Worm (Caenorhabditis elegans) whole organism, L1 larva: ENCODE measurements around the gene dgk-4.
A peak's percentile ranks its signal among the peaks of the same experiment; 100 is the strongest.

ENCODE experiments used
- C16A3.4 ChIP-seq: fragments of 150-350 bp; optimal IDR thresholded peaks from 2 replicates; lab custom pipeline; 2014; ENCODE audit warnings: missing biosample characterization, missing genetic modification characterization
- C34B4.2 ChIP-seq: sonication (generic microtip); optimal IDR thresholded peaks from 2 replicates; lab custom pipeline; 2017; ENCODE audit warnings: mild to moderate bottlenecking, missing genetic modification characterization, missing compliant biosample characterization
- F16B12.6 ChIP-seq: fragments of 150-350 bp; optimal IDR thresholded peaks from 2 replicates; lab custom pipeline; 2014; ENCODE audit warnings: missing biosample characterization, missing genetic modification characterization
- Y116A8C.19 ChIP-seq: sonication (generic microtip); optimal IDR thresholded peaks from 2 replicates; lab custom pipeline; 2016; ENCODE audit warnings: missing compliant biosample characterization, missing genetic modification characterization, borderline replicate concordance
- alr-1 ChIP-seq: fragments of 200-800 bp; sonication (Bioruptor generic); optimal IDR thresholded peaks from 2 replicates; lab custom pipeline; 2018; ENCODE audit warnings: borderline replicate concordance, mild to moderate bottlenecking, missing genetic modification characterization, missing compliant biosample characterization
- aly-2 ChIP-seq: fragments of 150-350 bp; optimal IDR thresholded peaks from 2 replicates; lab custom pipeline; 2014; ENCODE audit warnings: missing biosample characterization, missing genetic modification characterization
- ama-1 ChIP-seq: fragments of 150-350 bp; optimal IDR thresholded peaks from 2 replicates; lab custom pipeline; 2014
- blmp-1 ChIP-seq: fragments of 150-350 bp; optimal IDR thresholded peaks from 2 replicates; lab custom pipeline; 2014; ENCODE audit warnings: missing biosample characterization, missing genetic modification characterization
- ceh-63 ChIP-seq: fragments of 200-800 bp; sonication (Bioruptor generic); optimal IDR thresholded peaks from 2 replicates; lab custom pipeline; 2018; ENCODE audit warnings: mild to moderate bottlenecking, missing genetic modification characterization, missing compliant biosample characterization
- ceh-90 ChIP-seq: sonication (generic microtip); optimal IDR thresholded peaks from 2 replicates; lab custom pipeline; 2016; ENCODE audit warnings: missing genetic modification characterization, missing compliant biosample characterization
- dpl-1 ChIP-seq, 3 experiments: fragments of 150-350 bp in 2 of 3; sonication (generic microtip) in 1 of 3; optimal IDR thresholded peaks; 2 replicates each; lab custom pipeline; 2014 to 2017; ENCODE audit warnings: missing biosample characterization in 3 of 3, missing genetic modification characterization in 3 of 3, missing genetic modification reagents in 3 of 3
- efl-1 ChIP-seq, 4 experiments: fragments of 150-350 bp; optimal IDR thresholded peaks in 3 of 4; peaks in 1 of 4; 1 replicate in 1 of 4; 2 replicates in 3 of 4; lab custom pipeline; 2014; ENCODE audit warnings: missing biosample characterization in 2 of 4, missing genetic modification characterization in 2 of 4, missing genetic modification reagents in 2 of 4
- efl-3 ChIP-seq: fragments of 200-800 bp; sonication (Bioruptor generic); optimal IDR thresholded peaks from 2 replicates; lab custom pipeline; 2018; ENCODE audit warnings: mild to moderate bottlenecking, missing genetic modification characterization, missing compliant biosample characterization
- egl-13 ChIP-seq: sonication (generic microtip); optimal IDR thresholded peaks from 2 replicates; lab custom pipeline; 2016; ENCODE audit warnings: missing genotype, missing genetic modification reagents, missing genetic modification characterization, missing compliant biosample characterization
- egl-27 ChIP-seq, 2 experiments: fragments of 150-350 bp in 1 of 2; sonication (generic microtip); optimal IDR thresholded peaks; 3 replicates each; lab custom pipeline; 2017 to 2018; ENCODE audit warnings: missing biosample characterization in 2 of 2, missing genetic modification characterization in 2 of 2, missing genetic modification reagents in 2 of 2
- elt-2 ChIP-seq: sonication (generic microtip); optimal IDR thresholded peaks from 2 replicates; lab custom pipeline; 2016; ENCODE audit warnings: missing genetic modification characterization, mild to moderate bottlenecking, inconsistent platforms, missing compliant biosample characterization, missing genetic modification reagents
- elt-3 ChIP-seq, 6 experiments: fragments of 150-350 bp in 1 of 6; sonication (generic microtip); optimal IDR thresholded peaks; 2 replicates each; lab custom pipeline; 2017 to 2018; ENCODE audit warnings: missing biosample characterization in 6 of 6, missing genetic modification characterization in 6 of 6, inconsistent platforms in 1 of 6
- fos-1 ChIP-seq: fragments of 150-350 bp; optimal IDR thresholded peaks from 2 replicates; lab custom pipeline; 2014; ENCODE audit warnings: missing biosample characterization, missing genetic modification characterization
- grh-1 ChIP-seq: fragments of 200-800 bp; sonication (Bioruptor generic); IDR thresholded peaks from 2 replicates; pipeline ENCODE4 v1.3.6; 2022; ENCODE audit warnings: missing genetic modification reagents, missing genetic modification characterization, missing compliant biosample characterization
- hlh-17 ChIP-seq: fragments of 200-800 bp; sonication (Bioruptor generic); optimal IDR thresholded peaks from 2 replicates; lab custom pipeline; 2018; ENCODE audit warnings: missing genetic modification characterization, mild to moderate bottlenecking, missing compliant biosample characterization, moderate library complexity, borderline replicate concordance
- irx-1 ChIP-seq: sonication (generic microtip); optimal IDR thresholded peaks from 2 replicates; lab custom pipeline; 2016; ENCODE audit warnings: missing genetic modification characterization, missing compliant biosample characterization
- isw-1 ChIP-seq: fragments of 200-800 bp; sonication (Bioruptor generic); IDR thresholded peaks from 2 replicates; pipeline ENCODE4 v1.3.6; 2022; ENCODE audit warnings: missing genetic modification characterization, missing compliant biosample characterization
- lin-13 ChIP-seq: fragments of 150-350 bp; optimal IDR thresholded peaks from 2 replicates; lab custom pipeline; 2014; ENCODE audit warnings: missing biosample characterization, missing genetic modification reagents, missing genetic modification characterization
- lin-14 ChIP-seq: fragments of 200-800 bp; sonication (Bioruptor generic); optimal IDR thresholded peaks from 2 replicates; lab custom pipeline; 2018; ENCODE audit warnings: mild to moderate bottlenecking, missing genetic modification characterization, moderate library complexity, missing compliant biosample characterization
- lin-35 ChIP-seq, 2 experiments: fragments of 150-350 bp; optimal IDR thresholded peaks; 2 replicates each; lab custom pipeline; 2014; ENCODE audit warnings: missing biosample characterization in 2 of 2, missing genetic modification characterization in 2 of 2, missing genetic modification reagents in 2 of 2
- lin-39 ChIP-seq: fragments of 150-350 bp; optimal IDR thresholded peaks from 2 replicates; lab custom pipeline; 2014; ENCODE audit warnings: missing biosample characterization, missing genetic modification reagents, missing genetic modification characterization
- lir-3 ChIP-seq: sonication (generic microtip); optimal IDR thresholded peaks from 2 replicates; lab custom pipeline; 2016; ENCODE audit warnings: mild to moderate bottlenecking, missing genetic modification characterization, moderate library complexity, missing compliant biosample characterization; ENCODE audit not compliant: poor library complexity
- mab-9 ChIP-seq: fragments of 200-800 bp; sonication (Bioruptor generic); IDR thresholded peaks from 2 replicates; pipeline ENCODE4 v1.3.6; 2022; ENCODE audit warnings: missing genetic modification reagents, missing genetic modification characterization, missing compliant biosample characterization
- mdl-1 ChIP-seq, 2 experiments: fragments of 150-350 bp; optimal IDR thresholded peaks; 2 replicates each; lab custom pipeline; 2014 to 2017; ENCODE audit warnings: missing biosample characterization in 2 of 2, missing genetic modification characterization in 2 of 2, inconsistent platforms in 1 of 2
- mef-2 ChIP-seq: fragments of 150-350 bp; optimal IDR thresholded peaks from 2 replicates; lab custom pipeline; 2014; ENCODE audit warnings: missing biosample characterization, missing genetic modification characterization
- mep-1 ChIP-seq: fragments of 150-350 bp; optimal IDR thresholded peaks from 2 replicates; lab custom pipeline; 2014; ENCODE audit warnings: missing biosample characterization, missing genetic modification characterization
- nhr-19 ChIP-seq: fragments of 200-800 bp; sonication (Bioruptor generic); conservative IDR thresholded peaks from 2 replicates; pipeline ENCODE4 v1.3.6; 2022; ENCODE audit warnings: missing genetic modification characterization, missing compliant biosample characterization
- nhr-237 ChIP-seq: fragments of 150-350 bp; optimal IDR thresholded peaks from 2 replicates; lab custom pipeline; 2014; ENCODE audit warnings: missing biosample characterization, missing genetic modification characterization
- nhr-76 ChIP-seq: sonication (generic microtip); optimal IDR thresholded peaks from 2 replicates; lab custom pipeline; 2017; ENCODE audit warnings: missing biosample characterization, missing genetic modification characterization
- nhr-77 ChIP-seq: fragments of 150-350 bp; optimal IDR thresholded peaks from 2 replicates; lab custom pipeline; 2014; ENCODE audit warnings: missing biosample characterization, missing genetic modification characterization
- nhr-84 ChIP-seq: sonication (generic microtip); optimal IDR thresholded peaks from 2 replicates; lab custom pipeline; 2017; ENCODE audit warnings: missing biosample characterization, missing genetic modification characterization
- nhr-90 ChIP-seq: sonication (generic microtip); optimal IDR thresholded peaks from 2 replicates; lab custom pipeline; 2016; ENCODE audit warnings: mild to moderate bottlenecking, missing genetic modification characterization, missing compliant biosample characterization; ENCODE audit not compliant: poor library complexity
- pag-3 ChIP-seq: sonication (generic microtip); optimal IDR thresholded peaks from 2 replicates; lab custom pipeline; 2017; ENCODE audit warnings: missing genetic modification characterization, mild to moderate bottlenecking, missing compliant biosample characterization, antibody characterized with exemption, borderline replicate concordance; ENCODE audit not compliant: insufficient read depth
- pax-3 ChIP-seq: fragments of 200-800 bp; sonication (Bioruptor generic); optimal IDR thresholded peaks from 2 replicates; lab custom pipeline; 2018; ENCODE audit warnings: mild to moderate bottlenecking, missing genetic modification characterization, moderate library complexity, missing compliant biosample characterization
- pqm-1 ChIP-seq: sonication (generic microtip); optimal IDR thresholded peaks from 3 replicates; lab custom pipeline; 2017; ENCODE audit warnings: missing biosample characterization, missing genetic modification characterization
- snu-23 ChIP-seq: sonication (generic microtip); optimal IDR thresholded peaks from 2 replicates; lab custom pipeline; 2016; ENCODE audit warnings: missing genetic modification characterization, missing compliant biosample characterization
- sox-4 ChIP-seq: sonication (generic microtip); optimal IDR thresholded peaks from 2 replicates; lab custom pipeline; 2016; ENCODE audit warnings: missing genetic modification characterization, missing compliant biosample characterization
- sup-37 ChIP-seq: fragments of 200-800 bp; sonication (Bioruptor generic); optimal IDR thresholded peaks from 2 replicates; lab custom pipeline; 2018; ENCODE audit warnings: mild to moderate bottlenecking, missing genetic modification characterization, missing compliant biosample characterization
- tlp-1 ChIP-seq: fragments of 150-350 bp; optimal IDR thresholded peaks from 2 replicates; lab custom pipeline; 2014; ENCODE audit warnings: missing biosample characterization, missing genetic modification characterization
- unc-130 ChIP-seq: fragments of 150-350 bp; optimal IDR thresholded peaks from 2 replicates; lab custom pipeline; 2017; ENCODE audit warnings: missing biosample characterization, missing genetic modification characterization, inconsistent platforms
- unc-30 ChIP-seq: sonication (generic microtip); optimal IDR thresholded peaks from 2 replicates; lab custom pipeline; 2017; ENCODE audit warnings: missing biosample characterization, missing genetic modification characterization
- unc-86 ChIP-seq: sonication (generic microtip); optimal IDR thresholded peaks from 2 replicates; lab custom pipeline; 2016; ENCODE audit warnings: missing genetic modification characterization, missing compliant biosample characterization
- vab-15 ChIP-seq: sonication (generic microtip); optimal IDR thresholded peaks from 2 replicates; lab custom pipeline; 2017; ENCODE audit warnings: missing genotype, mild to moderate bottlenecking, missing genetic modification characterization, missing compliant biosample characterization
- zag-1 ChIP-seq: fragments of 150-350 bp; optimal IDR thresholded peaks from 2 replicates; lab custom pipeline; 2014; ENCODE audit warnings: missing biosample characterization, missing genetic modification characterization
- zip-4 ChIP-seq: fragments of 200-800 bp; sonication (Bioruptor generic); optimal IDR thresholded peaks from 2 replicates; lab custom pipeline; 2018; ENCODE audit warnings: mild to moderate bottlenecking, missing genetic modification characterization, moderate library complexity, missing compliant biosample characterization
- ztf-4 ChIP-seq: fragments of 150-350 bp; optimal IDR thresholded peaks from 2 replicates; lab custom pipeline; 2014; ENCODE audit warnings: missing biosample characterization, missing genetic modification characterization

The dgk-4 gene

DNA sequence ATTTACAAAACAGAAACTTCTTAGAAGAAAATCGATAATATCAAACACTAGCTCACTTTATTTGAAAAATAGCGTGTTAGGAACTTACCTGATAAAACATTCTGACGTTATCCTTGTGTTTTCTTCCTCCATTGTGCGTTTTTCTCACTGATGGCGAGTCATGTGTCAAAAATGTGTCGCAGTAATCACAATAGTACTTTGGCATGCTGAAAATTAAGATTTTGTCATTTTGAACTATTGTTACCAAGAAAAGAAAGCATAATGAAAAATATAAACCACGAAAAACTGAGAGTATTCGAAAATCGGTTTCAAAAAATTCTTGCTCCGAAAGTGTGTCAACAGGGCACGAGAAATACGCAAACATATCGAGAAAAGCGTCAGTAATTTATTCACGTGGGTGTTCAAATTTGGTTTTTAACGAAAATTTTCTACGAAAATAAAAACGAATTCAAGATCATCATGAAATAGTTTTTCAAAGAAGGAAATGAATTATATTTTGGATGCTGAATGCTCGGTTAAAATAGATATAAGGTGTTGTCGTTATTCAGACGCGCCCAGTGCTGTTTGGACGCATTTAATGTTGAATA is 56.6 kb downstream of the dgk-4 start, which contains the start of gene snrp-3 (continued):
- TF ChIP-seq dpl-1 (GFP tag; optimal IDR thresholded peaks at IDR 0.05; lab: Kevin White, UChicago) (peak; percentile 95 to 98 (median 97)), grh-1 (GFP tag; lab: Robert Waterston, UW) (peak; percentile 77), nhr-237 (tag; lab: Kevin White, UChicago) (no peak), irx-1 (tag; lab: Kevin White, UChicago) (peak; percentile 83), zag-1 (tag; lab: Kevin White, UChicago) (peak; percentile 82), elt-3 (tag; optimal IDR thresholded peaks at IDR 0.05; lab: Kevin White, UChicago) (peak in 2 of 6 experiments; percentile 61 to 76), lin-35 (GFP tag; optimal IDR thresholded peaks at IDR 0.05; lab: Kevin White, UChicago) (peak; percentile 94 to 98), pqm-1 (tag; lab: Kevin White, UChicago) (no peak), pax-3 (tag; lab: Kevin White, UChicago) (peak; percentile 44), nhr-76 (tag; lab: Kevin White, UChicago) (no peak), lir-3 (tag; lab: Kevin White, UChicago) (peak; percentile 65), lin-39 (tag; lab: Kevin White, UChicago) (peak; percentile 91), elt-2 (tag; lab: Kevin White, UChicago) (peak; percentile 60), Y116A8C.19 (tag; lab: Kevin White, UChicago) (no peak), lin-13 (GFP tag; lab: Kevin White, UChicago) (peak; percentile 85), zip-4 (GFP tag; lab: Kevin White, UChicago) (peak; percentile 66), snu-23 (GFP tag; lab: Kevin White, UChicago) (peak; percentile 91), vab-15 (tag; lab: Kevin White, UChicago) (no peak), mef-2 (no peak), unc-130 (tag; lab: Kevin White, UChicago) (peak; percentile 23), pag-3 (no peak), nhr-19 (peak; percentile 85), nhr-90 (peak; percentile 79), egl-13 (tag; lab: Kevin White, UChicago) (peak; percentile 32), nhr-77 (tag; lab: Kevin White, UChicago) (peak; percentile 69), C16A3.4 (tag; lab: Kevin White, UChicago) (peak; percentile 92), hlh-17 (no peak), alr-1 (tag; lab: Kevin White, UChicago) (no peak), C34B4.2 (tag; lab: Kevin White, UChicago) (no peak), aly-2 (tag; lab: Kevin White, UChicago) (peak; percentile 86), ama-1 (peak; percentile 67), fos-1 (tag; lab: Kevin White, UChicago) (peak; percentile 87), ceh-90 (tag; lab: Kevin White, UChicago) (peak; percentile 7), ztf-4 (tag; lab: Kevin White, UChicago) (peak; percentile 50), sup-37 (GFP tag; lab: Kevin White, UChicago) (peak; percentile 0), F16B12.6 (peak; percentile 76), efl-1 (optimal IDR thresholded peaks at IDR 0.05; lab: Kevin White, UChicago) (peak; percentile 87 to 96), efl-1 (GFP tag; optimal IDR thresholded peaks at IDR 0.05 in 1 of 2; lab: Kevin White, UChicago) (peak; percentile 95 to 100), efl-3 (GFP tag; lab: Kevin White, UChicago) (no peak), mep-1 (tag; lab: Kevin White, UChicago) (peak; percentile 97), mab-9 (GFP tag; lab: Robert Waterston, UW) (peak; percentile 41; the same call in 1 of the 2 replicates), nhr-84 (tag; lab: Kevin White, UChicago) (no peak), sox-4 (tag; lab: Kevin White, UChicago) (peak; percentile 50), ceh-63 (no peak), egl-27 (tag; optimal IDR thresholded peaks at IDR 0.05; lab: Kevin White, UChicago) (peak in 1 of 2 experiments; percentile 9), blmp-1 (peak; percentile 68), isw-1 (GFP tag; lab: Robert Waterston, UW) (peak; percentile 82), lin-14 (GFP tag; lab: Kevin White, UChicago) (peak; percentile 83), mdl-1 (tag; optimal IDR thresholded peaks at IDR 0.05; lab: Kevin White, UChicago) (peak in 1 of 2 experiments; percentile 83), tlp-1 (no peak), unc-86 (peak; percentile 82), unc-30 (no peak)
